Worm (Caenorhabditis elegans) whole organism, L2 larva: ENCODE results near the gene K11G9.5.

ENCODE experiments used
- C34F6.9 ChIP-seq: fragments of 150-350 bp; optimal IDR thresholded peaks from 2 replicates; lab custom pipeline; 2014; ENCODE audit warnings: missing biosample characterization, missing genetic modification characterization
- R02D3.7 ChIP-seq: fragments of 150-350 bp; optimal IDR thresholded peaks from 2 replicates; lab custom pipeline; 2014; ENCODE audit warnings: missing biosample characterization, missing genetic modification characterization
- Y55F3AM.14 ChIP-seq: fragments of 200-800 bp; sonication (Bioruptor generic); optimal IDR thresholded peaks from 2 replicates; lab custom pipeline; 2018; ENCODE audit warnings: mild to moderate bottlenecking, missing genetic modification characterization, missing compliant biosample characterization
- alr-1 ChIP-seq: fragments of 150-350 bp; optimal IDR thresholded peaks from 2 replicates; lab custom pipeline; 2014; ENCODE audit warnings: missing biosample characterization, missing genetic modification characterization
- aly-2 ChIP-seq: fragments of 150-350 bp; optimal IDR thresholded peaks from 2 replicates; lab custom pipeline; 2014; ENCODE audit warnings: missing biosample characterization, missing genetic modification characterization
- blmp-1 ChIP-seq: sonication (generic microtip); optimal IDR thresholded peaks from 2 replicates; lab custom pipeline; 2017; ENCODE audit warnings: missing genetic modification characterization, mild to moderate bottlenecking, missing compliant biosample characterization, antibody characterized with exemption, moderate library complexity; ENCODE audit not compliant: insufficient read depth
- ceh-16 ChIP-seq: fragments of 150-350 bp; optimal IDR thresholded peaks from 2 replicates; lab custom pipeline; 2014; ENCODE audit warnings: missing biosample characterization, missing genetic modification characterization
- ceh-82 ChIP-seq: fragments of 150-350 bp; optimal IDR thresholded peaks from 2 replicates; lab custom pipeline; 2014; ENCODE audit warnings: missing biosample characterization, missing genetic modification characterization
- crh-2 ChIP-seq: sonication (generic microtip); optimal IDR thresholded peaks from 2 replicates; lab custom pipeline; 2017; ENCODE audit warnings: missing biosample characterization, missing genetic modification characterization
- dmd-4 ChIP-seq: sonication (generic microtip); optimal IDR thresholded peaks from 2 replicates; lab custom pipeline; 2017; ENCODE audit warnings: missing biosample characterization, missing genetic modification characterization
- elt-1 ChIP-seq: fragments of 150-350 bp; optimal IDR thresholded peaks from 2 replicates; lab custom pipeline; 2014; ENCODE audit warnings: missing biosample characterization, missing genetic modification characterization
- elt-3 ChIP-seq: sonication (generic microtip); optimal IDR thresholded peaks from 2 replicates; lab custom pipeline; 2017; ENCODE audit warnings: missing biosample characterization, missing genetic modification characterization
- fos-1 ChIP-seq: fragments of 150-350 bp; optimal IDR thresholded peaks from 2 replicates; lab custom pipeline; 2014; ENCODE audit warnings: missing biosample characterization, missing genetic modification characterization
- gmeb-1 ChIP-seq: fragments of 150-350 bp; optimal IDR thresholded peaks from 2 replicates; lab custom pipeline; 2014; ENCODE audit warnings: missing biosample characterization, missing genetic modification characterization
- lin-11 ChIP-seq: fragments of 150-350 bp; sonication (generic microtip); optimal IDR thresholded peaks from 2 replicates; lab custom pipeline; 2014; ENCODE audit warnings: missing biosample characterization, missing genetic modification characterization, inconsistent platforms, mixed read lengths
- lin-39 ChIP-seq: fragments of 150-350 bp; optimal IDR thresholded peaks from 2 replicates; lab custom pipeline; 2014; ENCODE audit warnings: missing biosample characterization, missing genetic modification reagents, missing genetic modification characterization
- lsy-2 ChIP-seq, 2 experiments: fragments of 150-350 bp in 1 of 2; sonication (generic microtip) in 1 of 2; optimal IDR thresholded peaks; 2 replicates each; lab custom pipeline; 2014 to 2017; ENCODE audit warnings: missing biosample characterization in 2 of 2, missing genetic modification characterization in 2 of 2
- mbf-1 ChIP-seq: sonication (generic microtip); optimal IDR thresholded peaks from 2 replicates; lab custom pipeline; 2017; ENCODE audit warnings: missing biosample characterization, missing genetic modification characterization
- mdl-1 ChIP-seq, 2 experiments: fragments of 150-350 bp in 1 of 2; sonication (generic microtip) in 1 of 2; optimal IDR thresholded peaks; 2 replicates each; lab custom pipeline; 2017; ENCODE audit warnings: missing biosample characterization in 2 of 2, missing genetic modification characterization in 2 of 2
- nhr-10 ChIP-seq: sonication (generic microtip); optimal IDR thresholded peaks from 2 replicates; lab custom pipeline; 2017; ENCODE audit warnings: missing biosample characterization, missing genetic modification characterization
- nhr-11 ChIP-seq: fragments of 150-350 bp; optimal IDR thresholded peaks from 2 replicates; lab custom pipeline; 2014; ENCODE audit warnings: missing biosample characterization, missing genetic modification characterization
- nhr-129 ChIP-seq: fragments of 150-350 bp; optimal IDR thresholded peaks from 2 replicates; lab custom pipeline; 2014; ENCODE audit warnings: missing biosample characterization, missing genetic modification characterization
- nhr-23 ChIP-seq: fragments of 150-350 bp; optimal IDR thresholded peaks from 2 replicates; lab custom pipeline; 2014; ENCODE audit warnings: missing biosample characterization, missing genetic modification reagents, missing genetic modification characterization
- nhr-237 ChIP-seq: fragments of 150-350 bp; optimal IDR thresholded peaks from 2 replicates; lab custom pipeline; 2014; ENCODE audit warnings: missing biosample characterization, missing genetic modification characterization
- nhr-25 ChIP-seq: fragments of 150-350 bp; sonication (generic microtip); optimal IDR thresholded peaks from 3 replicates; lab custom pipeline; 2014; ENCODE audit warnings: missing biosample characterization, missing genetic modification characterization
- peb-1 ChIP-seq: fragments of 150-350 bp; optimal IDR thresholded peaks from 2 replicates; lab custom pipeline; 2014; ENCODE audit warnings: missing biosample characterization, missing genetic modification characterization
- sem-4 ChIP-seq: fragments of 150-350 bp; optimal IDR thresholded peaks from 2 replicates; lab custom pipeline; 2014; ENCODE audit warnings: missing biosample characterization, missing genetic modification reagents, missing genetic modification characterization
- skn-1 ChIP-seq: sonication (generic microtip); optimal IDR thresholded peaks from 2 replicates; lab custom pipeline; 2017; ENCODE audit warnings: missing biosample characterization, missing genetic modification characterization
- sma-3 ChIP-seq: sonication (generic microtip); optimal IDR thresholded peaks from 2 replicates; lab custom pipeline; 2016; ENCODE audit warnings: missing genetic modification reagents, missing genetic modification characterization, missing compliant biosample characterization
- sma-9 ChIP-seq, 2 experiments: fragments of 150-350 bp in 1 of 2; sonication (generic microtip) in 1 of 2; optimal IDR thresholded peaks; 2 replicates each; lab custom pipeline; 2014 to 2016; ENCODE audit warnings: missing genetic modification characterization in 2 of 2, mild to moderate bottlenecking in 1 of 2, missing biosample characterization in 1 of 2, missing compliant biosample characterization in 1 of 2, missing genetic modification reagents in 1 of 2, moderate library complexity in 1 of 2
- unc-39 ChIP-seq: fragments of 150-350 bp; optimal IDR thresholded peaks from 2 replicates; lab custom pipeline; 2014; ENCODE audit warnings: missing biosample characterization, missing genetic modification characterization
- unc-55 ChIP-seq: fragments of 150-350 bp; sonication (generic microtip); optimal IDR thresholded peaks from 3 replicates; lab custom pipeline; 2014; ENCODE audit warnings: missing biosample characterization, missing genetic modification reagents, missing genetic modification characterization
- unc-62 ChIP-seq: fragments of 150-350 bp; optimal IDR thresholded peaks from 2 replicates; lab custom pipeline; 2014; ENCODE audit warnings: missing biosample characterization, missing genetic modification reagents, missing genetic modification characterization
- zag-1 ChIP-seq: fragments of 150-350 bp; optimal IDR thresholded peaks from 2 replicates; lab custom pipeline; 2014; ENCODE audit warnings: missing biosample characterization, missing genetic modification characterization
- ztf-1 ChIP-seq: fragments of 200-800 bp; sonication (Bioruptor generic); conservative IDR thresholded peaks from 2 replicates; pipeline ENCODE4 v1.3.6; 2022; ENCODE audit warnings: missing genetic modification characterization, missing compliant biosample characterization
- ztf-11 ChIP-seq: sonication (generic microtip); optimal IDR thresholded peaks from 2 replicates; lab custom pipeline; 2017; ENCODE audit warnings: missing biosample characterization, missing genetic modification characterization
- ztf-4 ChIP-seq: fragments of 150-350 bp; optimal IDR thresholded peaks from 2 replicates; lab custom pipeline; 2014; ENCODE audit warnings: missing biosample characterization, missing genetic modification characterization

K11G9.5 gene

ce11 chrV:6699833-6700232 is 11.5 kb upstream of the K11G9.5 start:
- TF ChIP-seq lsy-2 (tag; optimal IDR thresholded peaks at IDR 0.05; lab: Kevin White, UChicago) (no peak), blmp-1 (tag; lab: Kevin White, UChicago) (peak; percentile 50)

- TF ChIP-seq nhr-25 (no peak), sem-4 (no peak), lsy-2 (tag; optimal IDR thresholded peaks at IDR 0.05; lab: Kevin White, UChicago) (no peak), elt-3 (no peak), nhr-129 (no peak), Y55F3AM.14 (GFP tag; lab: Kevin White, UChicago) (no peak), fos-1 (tag; lab: Kevin White, UChicago) (no peak), R02D3.7 (tag; lab: Kevin White, UChicago) (no peak), sma-3 (GFP tag; lab: Kevin White, UChicago) (no peak)
These were observed 10.7 kb upstream of the K11G9.5 start for ce11 chrV:6699021-6699420.

- TF ChIP-seq mdl-1 (tag; optimal IDR thresholded peaks at IDR 0.05; lab: Kevin White, UChicago) (no peak), R02D3.7 (tag; lab: Kevin White, UChicago) (no peak), peb-1 (no peak), ztf-4 (tag; lab: Kevin White, UChicago) (no peak), sma-9 (GFP tag; optimal IDR thresholded peaks at IDR 0.05; lab: Kevin White, UChicago) (no peak), sma-9 (tag; optimal IDR thresholded peaks at IDR 0.05; lab: Kevin White, UChicago) (no peak), gmeb-1 (tag; lab: Kevin White, UChicago) (no peak), unc-62 (GFP tag; lab: Kevin White, UChicago) (no peak), C34F6.9 (tag; lab: Kevin White, UChicago) (no peak), aly-2 (tag; lab: Kevin White, UChicago) (no peak), nhr-23 (tag; lab: Kevin White, UChicago) (no peak), lin-39 (tag; lab: Kevin White, UChicago) (no peak), dmd-4 (tag; lab: Kevin White, UChicago) (no peak), unc-39 (tag; lab: Kevin White, UChicago) (no peak)
These were observed 9.3 kb upstream of the K11G9.5 start, which contains the start of gene W02F12.2 for ce11 chrV:6697552-6697951. TSS of gene W02F12.2 (minus strand) at chrV:6697652.

ce11 chrV:6694668-6695067 is 6.4 kb upstream of the K11G9.5 start, which contains the start of gene W02F12.8:
TSS of gene W02F12.8 (minus strand) at chrV:6694768.
- TF ChIP-seq fos-1 (tag; lab: Kevin White, UChicago) (no peak), ztf-1 (GFP tag; lab: Robert Waterston, UW) (no peak), C34F6.9 (tag; lab: Kevin White, UChicago) (no peak), elt-1 (tag; lab: Kevin White, UChicago) (no peak), skn-1 (tag; lab: Kevin White, UChicago) (no peak), alr-1 (tag; lab: Kevin White, UChicago) (no peak), zag-1 (tag; lab: Kevin White, UChicago) (no peak), mbf-1 (tag; lab: Kevin White, UChicago) (no peak), ceh-16 (tag; lab: Kevin White, UChicago) (no peak), nhr-237 (tag; lab: Kevin White, UChicago) (no peak), unc-39 (tag; lab: Kevin White, UChicago) (no peak), blmp-1 (tag; lab: Kevin White, UChicago) (no peak), sma-3 (GFP tag; lab: Kevin White, UChicago) (no peak), nhr-11 (no peak), ztf-11 (tag; lab: Kevin White, UChicago) (no peak), crh-2 (tag; lab: Kevin White, UChicago) (no peak), nhr-23 (tag; lab: Kevin White, UChicago) (no peak)
- TF ChIP-seq, all 48 proteins: peak for 0

ce11 chrV:6691813-6692351 is 3.6 kb upstream of the K11G9.5 start, which contains the start of gene mtl-1:
TSS of gene mtl-1 (minus strand) at chrV:6691863.
- TF ChIP-seq lsy-2 (tag; optimal IDR thresholded peaks at IDR 0.05; lab: Kevin White, UChicago) (no peak), alr-1 (tag; lab: Kevin White, UChicago) (no peak), Y55F3AM.14 (GFP tag; lab: Kevin White, UChicago) (no peak), lin-11 (tag; lab: Kevin White, UChicago) (no peak), zag-1 (tag; lab: Kevin White, UChicago) (no peak), ceh-82 (tag; lab: Kevin White, UChicago) (no peak), sem-4 (no peak), mdl-1 (tag; optimal IDR thresholded peaks at IDR 0.05; lab: Kevin White, UChicago) (no peak), nhr-23 (tag; lab: Kevin White, UChicago) (no peak), nhr-10 (tag; lab: Kevin White, UChicago) (no peak), ceh-16 (tag; lab: Kevin White, UChicago) (no peak), ztf-11 (tag; lab: Kevin White, UChicago) (no peak), unc-55 (GFP tag; lab: Kevin White, UChicago) (no peak), mbf-1 (tag; lab: Kevin White, UChicago) (no peak), ztf-1 (GFP tag; lab: Robert Waterston, UW) (no peak), nhr-237 (tag; lab: Kevin White, UChicago) (no peak)
